Worm (Caenorhabditis elegans): ENCODE measurements around the gene F55C10.4.

- no peak for TF ChIP-seq hlh-4 (tag; optimal IDR thresholded peaks at IDR 0.05)
- TF ChIP-seq efl-3 (GFP tag; optimal IDR thresholded peaks at IDR 0.05), result no peak
- no peak for TF ChIP-seq alr-1 (tag; optimal IDR thresholded peaks at IDR 0.05; ENCODE audit: borderline replicate concordance)
- TF ChIP-seq unc-62 (GFP tag; optimal IDR thresholded peaks at IDR 0.05), result no peak
- no peak for TF ChIP-seq jun-1 (tag; optimal IDR thresholded peaks at IDR 0.05)
- no peak for TF ChIP-seq C04F5.9 (tag; optimal IDR thresholded peaks at IDR 0.05)
These were observed 44.3 kb downstream of the F55C10.4 start for ce11 chrV:11430823-11431222.
